Worm (Caenorhabditis elegans) whole organism, mixed stage, embryonic: Measurements from ENCODE around the gene Y73B6BL.14.

Source experiments
- lin-32 ChIP-seq: fragments of 200-800 bp; sonication (Bioruptor generic); optimal IDR thresholded peaks from 2 replicates; lab custom pipeline; 2018; ENCODE audit warnings: mild to moderate bottlenecking, missing genetic modification characterization, missing compliant biosample characterization
- nhr-12 ChIP-seq: fragments of 150-350 bp; optimal IDR thresholded peaks from 2 replicates; lab custom pipeline; 2014; ENCODE audit warnings: missing biosample characterization, missing genetic modification characterization

DNA sequence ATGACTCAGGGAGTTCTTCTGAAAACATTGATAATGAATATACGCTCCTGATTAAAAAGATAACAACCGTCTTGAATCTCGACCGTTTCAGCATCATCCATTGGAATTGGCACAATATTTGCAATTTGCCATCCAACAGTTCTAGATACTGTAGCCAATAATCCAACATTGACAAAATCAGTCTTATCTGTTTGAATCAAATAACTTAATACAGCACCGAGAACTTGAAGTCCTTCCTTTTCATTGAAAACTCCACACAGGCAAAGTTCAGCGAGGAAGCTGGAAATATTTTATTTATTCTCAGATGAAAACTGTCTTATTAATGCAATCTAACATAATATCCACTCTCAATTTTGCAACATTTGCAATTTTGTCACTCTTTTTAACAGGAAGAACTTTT lies 29.5 kb upstream of the Y73B6BL.14 start:
- TF ChIP-seq lin-32 (GFP tag; lab: Kevin White, UChicago) (no peak), nhr-12 (tag; lab: Kevin White, UChicago) (no peak)
